Worm (Caenorhabditis elegans) whole organism, L4 larva: ENCODE measurements around the gene ZC412.3.

Source experiments
- daf-16 ChIP-seq, 3 experiments: sonication (generic microtip); optimal IDR thresholded peaks; 2 replicates each; lab custom pipeline; 2016 to 2017; ENCODE audit warnings: missing genetic modification characterization in 3 of 3, missing genetic modification reagents in 3 of 3, mild to moderate bottlenecking in 2 of 3, missing compliant biosample characterization in 2 of 3, missing biosample characterization in 1 of 3, moderate library complexity in 1 of 3
- dmd-8 ChIP-seq: fragments of 200-800 bp; sonication (Bioruptor generic); IDR thresholded peaks from 2 replicates; pipeline ENCODE4 v1.3.6; 2022; ENCODE audit warnings: missing genetic modification characterization, missing compliant biosample characterization
- dve-1 ChIP-seq: sonication (generic microtip); optimal IDR thresholded peaks from 2 replicates; lab custom pipeline; 2017; ENCODE audit warnings: antibody characterized with exemption, mild to moderate bottlenecking, missing genetic modification characterization, missing compliant biosample characterization; ENCODE audit not compliant: insufficient read depth
- mxl-3 ChIP-seq: fragments of 200-800 bp; sonication (Bioruptor generic); optimal IDR thresholded peaks from 2 replicates; lab custom pipeline; 2018; ENCODE audit warnings: mild to moderate bottlenecking, missing genetic modification characterization, missing compliant biosample characterization
- nhr-28 ChIP-seq: fragments of 150-350 bp; optimal IDR thresholded peaks from 2 replicates; lab custom pipeline; 2014; ENCODE audit warnings: missing biosample characterization, missing genetic modification characterization
- nhr-6 ChIP-seq: fragments of 150-350 bp; optimal IDR thresholded peaks from 2 replicates; lab custom pipeline; 2014; ENCODE audit warnings: missing biosample characterization, missing genetic modification characterization

ZC412.3 gene

DNA sequence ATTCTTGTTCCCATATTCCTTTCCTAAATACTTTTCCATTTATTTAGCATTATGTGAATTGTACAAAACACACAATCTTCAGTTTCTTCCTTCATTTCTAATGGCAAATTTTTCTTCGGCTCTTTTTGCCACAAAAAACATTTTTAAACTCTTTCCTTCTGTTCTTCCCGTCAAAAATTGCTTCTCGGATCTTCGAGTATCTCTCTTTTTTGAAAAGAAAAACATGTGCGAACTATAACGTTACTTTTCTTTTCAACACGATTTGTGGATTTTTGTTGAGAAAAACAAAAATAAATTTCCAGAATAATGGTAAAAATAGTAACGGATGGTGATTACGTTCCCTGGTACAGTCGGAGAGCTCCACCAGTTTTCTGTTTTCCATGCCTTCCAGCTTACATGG is 49.8 kb downstream of the ZC412.3 start, which contains the start of gene W06A7.2 (continued):
- TF ChIP-seq nhr-6 (tag; lab: Kevin White, UChicago) (no peak), dmd-8 (no peak)

DNA sequence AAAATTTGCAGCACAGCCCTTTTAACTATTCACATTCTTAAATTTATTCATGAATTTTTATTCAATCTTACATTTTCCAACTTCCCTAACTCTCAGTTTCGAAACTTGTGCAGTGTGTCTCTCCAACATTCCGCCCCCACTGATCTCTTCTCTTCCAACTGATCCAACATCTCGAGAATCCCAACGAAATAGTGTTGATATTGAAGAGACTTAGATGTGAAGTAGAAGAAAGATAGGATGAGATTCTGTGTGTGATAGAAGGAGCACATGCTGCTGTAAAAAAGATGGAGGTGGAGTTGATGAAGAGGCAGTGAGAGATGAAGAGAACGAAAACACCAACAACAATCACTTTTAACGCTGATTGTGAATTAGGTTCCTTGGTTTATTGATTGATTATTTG is 51.0 kb downstream of the ZC412.3 start:
- peak; percentile 22 for TF ChIP-seq mxl-3 (GFP tag; lab: Kevin White, UChicago)
- TF ChIP-seq nhr-28, result peak; percentile 1
- no peak for TF ChIP-seq dve-1
- TF ChIP-seq daf-16 (GFP tag; optimal IDR thresholded peaks at IDR 0.05; lab: Kevin White, UChicago), result peak in 1 of 2 experiments; percentile 18
- TF ChIP-seq daf-16 (tag; optimal IDR thresholded peaks at IDR 0.05; lab: Kevin White, UChicago), result no peak
